Worm (Caenorhabditis elegans) whole organism, early embryonic: ENCODE measurements around the gene rab-19.

ENCODE experiments used
- F13C5.2 ChIP-seq: sonication (generic microtip); optimal IDR thresholded peaks from 2 replicates; lab custom pipeline; 2017; ENCODE audit warnings: mild to moderate bottlenecking, missing genetic modification characterization, inconsistent platforms, missing compliant biosample characterization
- ama-1 ChIP-seq: fragments of 150-350 bp; optimal IDR thresholded peaks from 2 replicates; lab custom pipeline; 2014
- hmbx-1 ChIP-seq: sonication (generic microtip); optimal IDR thresholded peaks from 2 replicates; lab custom pipeline; 2016; ENCODE audit warnings: mild to moderate bottlenecking, missing genetic modification characterization, missing compliant biosample characterization

ce11 chrIV:13369120-13369842, 14.9 kb downstream of the rab-19 start, which contains the start of gene agt-1:
- TF ChIP-seq hmbx-1 (tag; lab: Kevin White, UChicago): no peak
- no peak for TF ChIP-seq F13C5.2 (tag; lab: Kevin White, UChicago)
- TF ChIP-seq ama-1: no peak
